Worm (Caenorhabditis elegans): Measurements from ENCODE around the gene asp-1.

DNA sequence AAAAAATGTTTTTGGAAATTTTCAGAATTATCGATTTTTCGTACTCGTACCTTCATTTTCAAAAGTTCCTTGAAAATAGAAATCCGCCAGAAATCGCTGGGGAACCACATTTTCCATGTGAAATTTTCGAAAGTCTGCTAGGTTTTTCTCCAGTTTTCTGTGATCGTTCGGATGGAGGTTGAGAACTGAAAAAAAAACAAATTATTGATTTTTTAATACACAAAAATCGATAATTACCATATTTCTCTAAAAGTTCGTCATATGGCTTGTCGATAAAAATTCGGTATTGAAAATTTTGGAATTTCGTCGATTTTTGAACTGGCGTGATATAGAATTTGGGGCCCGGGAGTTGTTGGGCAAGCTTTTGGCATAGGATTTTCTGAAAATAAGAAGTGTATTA lies 26.3 kb upstream of the asp-1 start:
- TF ChIP-seq sem-2 (GFP tag; optimal IDR thresholded peaks at IDR 0.05) (no peak), snpc-4 (tag; optimal IDR thresholded peaks at IDR 0.05) (no peak), nhr-237 (tag; optimal IDR thresholded peaks at IDR 0.05) (no peak), nhr-28 (tag; optimal IDR thresholded peaks at IDR 0.05) (no peak), ztf-11 (tag; optimal IDR thresholded peaks at IDR 0.05) (no peak), elt-1 (tag; optimal IDR thresholded peaks at IDR 0.05; ENCODE audit: borderline replicate concordance, insufficient read depth) (no peak), ceh-83 (GFP tag; optimal IDR thresholded peaks at IDR 0.05) (no peak), nhr-76 (tag; optimal IDR thresholded peaks at IDR 0.05) (no peak), blmp-1 (tag; optimal IDR thresholded peaks at IDR 0.05) (no peak), lsy-2 (tag; optimal IDR thresholded peaks at IDR 0.05) (no peak), hlh-1 (tag; optimal IDR thresholded peaks at IDR 0.05) (no peak)
